Worm (Caenorhabditis elegans): ENCODE results near the gene C44F1.1.

ce11 chrIII:3745138-3745537 is 20.2 kb downstream of the C44F1.1 start, which contains the start of gene lin-48:
- TF ChIP-seq lin-13 (tag; optimal IDR thresholded peaks at IDR 0.05): no peak
- TF ChIP-seq elt-1 (tag; optimal IDR thresholded peaks at IDR 0.05; ENCODE audit: borderline replicate concordance, insufficient read depth): no peak
- no peak for TF ChIP-seq pha-4 (tag; optimal IDR thresholded peaks at IDR 0.05)
- no peak for TF ChIP-seq nhr-2 (tag; optimal IDR thresholded peaks at IDR 0.05)
- TF ChIP-seq bed-3 (GFP tag; optimal IDR thresholded peaks at IDR 0.05): no peak
- no peak for TF ChIP-seq sptf-1 (tag; optimal IDR thresholded peaks at IDR 0.05)
- no peak for TF ChIP-seq nhr-237 (tag; optimal IDR thresholded peaks at IDR 0.05)
- TF ChIP-seq ztf-11 (tag; optimal IDR thresholded peaks at IDR 0.05): no peak
- no peak for TF ChIP-seq nhr-28 (tag; optimal IDR thresholded peaks at IDR 0.05)
- TF ChIP-seq unc-62 (GFP tag; optimal IDR thresholded peaks at IDR 0.05): no peak
- TF ChIP-seq zip-8 (tag; optimal IDR thresholded peaks at IDR 0.05): no peak
- no peak for TF ChIP-seq M03D4.4 (tag; optimal IDR thresholded peaks at IDR 0.05)
- no peak for TF ChIP-seq nhr-76 (tag; optimal IDR thresholded peaks at IDR 0.05)
- no peak for TF ChIP-seq lin-32 (GFP tag; optimal IDR thresholded peaks at IDR 0.05)

All from whole organism, mixed stage, embryonic.